Worm (Caenorhabditis elegans) whole organism, L4/young adult: ENCODE results near the gene F49E10.2.

ENCODE experiments used
- W03F9.2 ChIP-seq: fragments of 150-350 bp; optimal IDR thresholded peaks from 2 replicates; lab custom pipeline; 2014; ENCODE audit warnings: missing biosample characterization, missing genetic modification characterization
- dao-5 ChIP-seq: sonication (generic microtip); optimal IDR thresholded peaks from 2 replicates; lab custom pipeline; 2016; ENCODE audit warnings: missing genotype, missing genetic modification characterization, moderate library complexity, missing compliant biosample characterization
- him-1 ChIP-seq: sonication (generic microtip); optimal IDR thresholded peaks from 2 replicates; lab custom pipeline; 2016; ENCODE audit warnings: missing genotype, missing genetic modification reagents, missing genetic modification characterization, missing compliant biosample characterization

DNA sequence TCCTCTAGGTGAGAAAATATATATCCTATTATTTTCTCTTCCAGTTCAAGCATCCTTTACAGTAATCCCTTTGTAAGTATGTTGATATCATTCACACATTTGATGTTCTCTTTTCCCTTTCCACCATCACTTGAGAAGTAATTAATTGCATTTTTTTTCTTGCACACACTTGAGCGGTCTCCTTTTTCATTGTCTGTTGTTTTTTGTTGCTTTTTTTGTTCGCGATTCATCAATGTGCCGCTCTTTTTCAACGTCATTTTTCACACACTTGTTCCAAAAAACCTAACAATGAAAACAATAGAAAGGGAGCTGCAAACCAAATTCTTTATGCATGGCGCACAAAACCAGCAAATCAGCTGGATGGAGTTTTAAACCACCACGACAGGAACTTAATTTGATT lies 14.6 kb upstream of the F49E10.2 start, which contains the start of gene F49E10.4:
- TF ChIP-seq him-1, result no peak
- no peak for TF ChIP-seq W03F9.2
- TF ChIP-seq dao-5 (tag; lab: Kevin White, UChicago), result no peak
